Fruit fly (Drosophila melanogaster): Measurements from ENCODE around the gene Zasp67.
A peak's percentile ranks its signal among the peaks of the same experiment; 100 is the strongest.

Zasp67 gene

dm6 chr3L:9744060-9744549 is 53.4 kb downstream of the Zasp67 start (continued):
- TF ChIP-seq NfI (GFP tag; optimal IDR thresholded peaks at IDR 0.05) = peak; percentile 73
- TF ChIP-seq Nf-YA (GFP tag; IDR thresholded peaks at IDR 0.05) = peak; percentile 77
- peak; percentile 69; the same call in 1 of the 2 replicates for TF ChIP-seq Awh (GFP tag; IDR thresholded peaks at IDR 0.05)
- TF ChIP-seq CG7745 (tag; optimal IDR thresholded peaks at IDR 0.05) = no peak
- TF ChIP-seq ab (GFP tag; optimal IDR thresholded peaks at IDR 0.05) = no peak
- peak; percentile 62; the same call in 1 of the 3 replicates for TF ChIP-seq sr (GFP tag; IDR thresholded peaks at IDR 0.05)
- peak; percentile 93 for TF ChIP-seq lab (GFP tag; optimal IDR thresholded peaks at IDR 0.05)
- TF ChIP-seq Stat92E (GFP tag; optimal IDR thresholded peaks at IDR 0.05) = no peak
- TF ChIP-seq CG8290 (GFP tag; optimal IDR thresholded peaks at IDR 0.05) = peak; percentile 56
- no peak for TF ChIP-seq CG8290 (tag; optimal IDR thresholded peaks at IDR 0.05)
- TF ChIP-seq CG3281 (GFP tag; optimal IDR thresholded peaks at IDR 0.05) = peak; percentile 91
- peak; percentile 68; the same call in 1 of the 3 replicates for TF ChIP-seq C15 (GFP tag; IDR thresholded peaks at IDR 0.05)
- peak; percentile 81 for TF ChIP-seq CG12391 (tag; optimal IDR thresholded peaks at IDR 0.05)
- peak; percentile 1 for TF ChIP-seq CG6765 (GFP tag; optimal IDR thresholded peaks at IDR 0.05)
- peak; percentile 96 for TF ChIP-seq Drgx (GFP tag; IDR thresholded peaks at IDR 0.05)
- peak; percentile 40 for TF ChIP-seq Mes4 (GFP tag; optimal IDR thresholded peaks at IDR 0.05)
- TF ChIP-seq CG6683 (GFP tag; optimal IDR thresholded peaks at IDR 0.05) = peak; percentile 86
- TF ChIP-seq CG12219 (GFP tag; optimal IDR thresholded peaks at IDR 0.05) = peak; percentile 62
- TF ChIP-seq CG32532 (GFP tag; IDR thresholded peaks at IDR 0.05) = peak; percentile 78
- peak; percentile 84 for TF ChIP-seq grau (tag; optimal IDR thresholded peaks at IDR 0.05)
- no peak for TF ChIP-seq hb (GFP tag; IDR thresholded peaks at IDR 0.05; ENCODE audit: partially characterized antibody)
- no peak for TF ChIP-seq Doc3 (GFP tag; IDR thresholded peaks at IDR 0.05; ENCODE audit: partially characterized antibody)
- TF ChIP-seq CG15269 (tag; optimal IDR thresholded peaks at IDR 0.05) = peak; percentile 79
- peak; percentile 68 for TF ChIP-seq Xbp1 (GFP tag; optimal IDR thresholded peaks at IDR 0.05)
- TF ChIP-seq CG7839 (tag; optimal IDR thresholded peaks at IDR 0.05) = peak; percentile 83
- TF ChIP-seq exex (tag; optimal IDR thresholded peaks at IDR 0.05) = no peak
- TF ChIP-seq zfh2 (GFP tag; optimal IDR thresholded peaks at IDR 0.05) = peak; percentile 45
- TF ChIP-seq unc-4 (GFP tag; IDR thresholded peaks at IDR 0.05; ENCODE audit: partially characterized antibody) = no peak
- TF ChIP-seq CG2129 (GFP tag; IDR thresholded peaks at IDR 0.05; ENCODE audit: partially characterized antibody) = no peak
- peak; percentile 78 for TF ChIP-seq CG14014 (GFP tag; IDR thresholded peaks at IDR 0.05)
- peak; percentile 86 for TF ChIP-seq Nf-YC (tag; optimal IDR thresholded peaks at IDR 0.05)
- TF ChIP-seq CG1832 (GFP tag; optimal IDR thresholded peaks at IDR 0.05) = no peak
- peak; percentile 59 for TF ChIP-seq D19B (GFP tag; optimal IDR thresholded peaks at IDR 0.05)
- no peak for TF ChIP-seq Ets97D (GFP tag; optimal IDR thresholded peaks at IDR 0.05)
- peak; percentile 10 for TF ChIP-seq Atf3 (GFP tag; optimal IDR thresholded peaks at IDR 0.05)
- peak; percentile 89 for TF ChIP-seq CG18599 (GFP tag; optimal IDR thresholded peaks at IDR 0.05)
- peak; percentile 76 for TF ChIP-seq CG1529 (GFP tag; optimal IDR thresholded peaks at IDR 0.05)
- peak; percentile 48 for TF ChIP-seq CG3995 (GFP tag; optimal IDR thresholded peaks at IDR 0.05)
- peak; percentile 82 for TF ChIP-seq CG11093 (GFP tag; IDR thresholded peaks at IDR 0.05)
- TF ChIP-seq dan (GFP tag; IDR thresholded peaks at IDR 0.05) = no peak
- peak; percentile 78 for TF ChIP-seq run (tag; optimal IDR thresholded peaks at IDR 0.05)
- peak; percentile 95 for TF ChIP-seq dmrt99B (tag; optimal IDR thresholded peaks at IDR 0.05)
- TF ChIP-seq btn (GFP tag; optimal IDR thresholded peaks at IDR 0.05) = peak; percentile 77
- peak; percentile 19 for TF ChIP-seq slou (GFP tag; optimal IDR thresholded peaks at IDR 0.05)
- peak; percentile 44; the same call in 1 of the 2 replicates for TF ChIP-seq CkIIα-i1 (GFP tag; IDR thresholded peaks at IDR 0.05)
- no peak for TF ChIP-seq eve (GFP tag; optimal IDR thresholded peaks at IDR 0.05)
- TF ChIP-seq Fer1 (GFP tag; optimal IDR thresholded peaks at IDR 0.05) = peak; percentile 94
- TF ChIP-seq CG11723 (GFP tag; optimal IDR thresholded peaks at IDR 0.05) = peak; percentile 59
- TF ChIP-seq CG33557 (GFP tag; optimal IDR thresholded peaks at IDR 0.05) = peak; percentile 72
- TF ChIP-seq CG14667 (GFP tag; IDR thresholded peaks at IDR 0.05) = peak; percentile 82

Data from whole organism, embryonic.